Worm (Caenorhabditis elegans) whole organism, late embryonic: ENCODE data around the gene nhr-256.

ENCODE experiments used
- F13H6.1 ChIP-seq: sonication (generic microtip); optimal IDR thresholded peaks from 2 replicates; lab custom pipeline; 2016; ENCODE audit warnings: missing genetic modification characterization, missing compliant biosample characterization
- K09A11.1 ChIP-seq: sonication (generic microtip); optimal IDR thresholded peaks from 2 replicates; lab custom pipeline; 2017; ENCODE audit warnings: antibody characterized with exemption, mild to moderate bottlenecking, missing genetic modification characterization, missing compliant biosample characterization; ENCODE audit not compliant: insufficient read depth
- T23F11.4 ChIP-seq: fragments of 200-800 bp; sonication (Bioruptor generic); optimal IDR thresholded peaks from 2 replicates; lab custom pipeline; 2018; ENCODE audit warnings: mild to moderate bottlenecking, missing genetic modification characterization, missing compliant biosample characterization
- Y22D7AL.16 ChIP-seq: sonication (generic microtip); optimal IDR thresholded peaks from 2 replicates; lab custom pipeline; 2016; ENCODE audit warnings: missing genetic modification characterization, missing compliant biosample characterization
- ahr-1 ChIP-seq: sonication (generic microtip); optimal IDR thresholded peaks from 2 replicates; lab custom pipeline; 2016; ENCODE audit warnings: missing genetic modification characterization, missing compliant biosample characterization
- ama-1 ChIP-seq: fragments of 150-350 bp; optimal IDR thresholded peaks from 2 replicates; lab custom pipeline; 2014
- ceh-18 ChIP-seq: sonication (generic microtip); optimal IDR thresholded peaks from 2 replicates; lab custom pipeline; 2016; ENCODE audit warnings: missing genetic modification characterization, missing compliant biosample characterization
- ceh-19 ChIP-seq: fragments of 200-800 bp; sonication (Bioruptor generic); optimal IDR thresholded peaks from 2 replicates; lab custom pipeline; 2018; ENCODE audit warnings: mild to moderate bottlenecking, missing genetic modification characterization, missing compliant biosample characterization
- ceh-2 ChIP-seq: sonication (generic microtip); optimal IDR thresholded peaks from 2 replicates; lab custom pipeline; 2016; ENCODE audit warnings: missing genotype, missing genetic modification characterization, missing compliant biosample characterization
- ceh-22 ChIP-seq: sonication (generic microtip); optimal IDR thresholded peaks from 2 replicates; lab custom pipeline; 2017; ENCODE audit warnings: missing biosample characterization, missing genetic modification characterization
- ceh-30 ChIP-seq: fragments of 150-350 bp; optimal IDR thresholded peaks from 2 replicates; lab custom pipeline; 2014; ENCODE audit warnings: missing biosample characterization, missing genetic modification characterization
- ceh-31 ChIP-seq: sonication (generic microtip); optimal IDR thresholded peaks from 2 replicates; lab custom pipeline; 2016; ENCODE audit warnings: missing genetic modification characterization, missing compliant biosample characterization
- ceh-45 ChIP-seq: fragments of 200-800 bp; sonication (Bioruptor generic); IDR thresholded peaks from 2 replicates; pipeline ENCODE4 v1.3.6; 2022; ENCODE audit warnings: missing genetic modification reagents, missing genetic modification characterization, missing compliant biosample characterization
- ceh-48 ChIP-seq: sonication (generic microtip); optimal IDR thresholded peaks from 2 replicates; lab custom pipeline; 2016; ENCODE audit warnings: missing genetic modification characterization, inconsistent platforms, missing compliant biosample characterization
- ceh-6 ChIP-seq: fragments of 200-800 bp; sonication (Bioruptor generic); optimal IDR thresholded peaks from 2 replicates; lab custom pipeline; 2018; ENCODE audit warnings: mild to moderate bottlenecking, missing genetic modification characterization, missing compliant biosample characterization
- che-1 ChIP-seq: sonication (generic microtip); optimal IDR thresholded peaks from 2 replicates; lab custom pipeline; 2016; ENCODE audit warnings: mild to moderate bottlenecking, missing genetic modification characterization, missing compliant biosample characterization
- dmd-4 ChIP-seq: sonication (generic microtip); optimal IDR thresholded peaks from 2 replicates; lab custom pipeline; 2016; ENCODE audit warnings: borderline replicate concordance, missing genetic modification characterization, missing compliant biosample characterization
- dve-1 ChIP-seq: sonication (generic microtip); optimal IDR thresholded peaks from 2 replicates; lab custom pipeline; 2017; ENCODE audit warnings: antibody characterized with exemption, mild to moderate bottlenecking, missing genetic modification characterization, missing compliant biosample characterization
- ets-4 ChIP-seq: sonication (generic microtip); optimal IDR thresholded peaks from 2 replicates; lab custom pipeline; 2016; ENCODE audit warnings: missing genetic modification characterization, missing compliant biosample characterization
- fkh-6 ChIP-seq: sonication (generic microtip); optimal IDR thresholded peaks from 2 replicates; lab custom pipeline; 2016; ENCODE audit warnings: missing genetic modification characterization, missing compliant biosample characterization
- hlh-13 ChIP-seq: fragments of 200-800 bp; sonication (Bioruptor generic); optimal IDR thresholded peaks from 2 replicates; lab custom pipeline; 2018; ENCODE audit warnings: mild to moderate bottlenecking, missing genetic modification characterization, missing compliant biosample characterization
- hlh-6 ChIP-seq: sonication (generic microtip); optimal IDR thresholded peaks from 2 replicates; lab custom pipeline; 2016; ENCODE audit warnings: missing genotype, missing genetic modification characterization, missing compliant biosample characterization
- hlh-8 ChIP-seq: sonication (generic microtip); optimal IDR thresholded peaks from 2 replicates; lab custom pipeline; 2016; ENCODE audit warnings: missing genotype, missing genetic modification characterization, missing compliant biosample characterization
- lim-6 ChIP-seq: sonication (generic microtip); optimal IDR thresholded peaks from 2 replicates; lab custom pipeline; 2016; ENCODE audit warnings: missing genetic modification characterization, missing compliant biosample characterization
- madf-2 ChIP-seq: sonication (generic microtip); optimal IDR thresholded peaks from 2 replicates; lab custom pipeline; 2017; ENCODE audit warnings: missing genetic modification characterization, missing compliant biosample characterization
- nhr-11 ChIP-seq: fragments of 150-350 bp; optimal IDR thresholded peaks from 2 replicates; lab custom pipeline; 2014; ENCODE audit warnings: missing biosample characterization, missing genetic modification characterization
- nhr-232 ChIP-seq: sonication (generic microtip); optimal IDR thresholded peaks from 2 replicates; lab custom pipeline; 2016; ENCODE audit warnings: missing genetic modification characterization, missing compliant biosample characterization
- odd-2 ChIP-seq: sonication (generic microtip); optimal IDR thresholded peaks from 2 replicates; lab custom pipeline; 2017; ENCODE audit warnings: antibody characterized with exemption, mild to moderate bottlenecking, missing genetic modification characterization, missing compliant biosample characterization
- pag-3 ChIP-seq: sonication (generic microtip); optimal IDR thresholded peaks from 2 replicates; lab custom pipeline; 2016; ENCODE audit warnings: missing compliant biosample characterization, missing genetic modification characterization, borderline replicate concordance
- pat-9 ChIP-seq: fragments of 200-800 bp; sonication (Bioruptor generic); optimal IDR thresholded peaks from 2 replicates; lab custom pipeline; 2018; ENCODE audit warnings: mild to moderate bottlenecking, missing genetic modification characterization, moderate library complexity, missing compliant biosample characterization
- pha-2 ChIP-seq: sonication (generic microtip); optimal IDR thresholded peaks from 2 replicates; lab custom pipeline; 2017; ENCODE audit warnings: mild to moderate bottlenecking, missing genetic modification characterization, missing compliant biosample characterization
- ref-2 ChIP-seq: sonication (generic microtip); optimal IDR thresholded peaks from 2 replicates; lab custom pipeline; 2016; ENCODE audit warnings: missing genetic modification characterization, missing compliant biosample characterization
- sox-2 ChIP-seq: fragments of 200-800 bp; sonication (Bioruptor generic); IDR thresholded peaks from 2 replicates; pipeline ENCODE4 v1.3.6; 2022; ENCODE audit warnings: missing genetic modification reagents, missing genetic modification characterization, missing compliant biosample characterization
- sox-4 ChIP-seq: sonication (generic microtip); optimal IDR thresholded peaks from 2 replicates; lab custom pipeline; 2017; ENCODE audit warnings: mild to moderate bottlenecking, missing genetic modification characterization, inconsistent platforms, missing compliant biosample characterization
- syd-9 ChIP-seq: sonication (generic microtip); optimal IDR thresholded peaks from 2 replicates; lab custom pipeline; 2016; ENCODE audit warnings: mild to moderate bottlenecking, missing genetic modification characterization, moderate library complexity, missing compliant biosample characterization
- tbx-2 ChIP-seq: sonication (generic microtip); optimal IDR thresholded peaks from 2 replicates; lab custom pipeline; 2016; ENCODE audit warnings: missing genetic modification characterization, missing compliant biosample characterization
- zip-5 ChIP-seq: sonication (generic microtip); optimal IDR thresholded peaks from 2 replicates; lab custom pipeline; 2016; ENCODE audit warnings: missing genetic modification characterization, missing compliant biosample characterization
- ztf-16 ChIP-seq: sonication (generic microtip); optimal IDR thresholded peaks from 2 replicates; lab custom pipeline; 2017; ENCODE audit warnings: missing genetic modification characterization, missing compliant biosample characterization

The nhr-256 gene

DNA sequence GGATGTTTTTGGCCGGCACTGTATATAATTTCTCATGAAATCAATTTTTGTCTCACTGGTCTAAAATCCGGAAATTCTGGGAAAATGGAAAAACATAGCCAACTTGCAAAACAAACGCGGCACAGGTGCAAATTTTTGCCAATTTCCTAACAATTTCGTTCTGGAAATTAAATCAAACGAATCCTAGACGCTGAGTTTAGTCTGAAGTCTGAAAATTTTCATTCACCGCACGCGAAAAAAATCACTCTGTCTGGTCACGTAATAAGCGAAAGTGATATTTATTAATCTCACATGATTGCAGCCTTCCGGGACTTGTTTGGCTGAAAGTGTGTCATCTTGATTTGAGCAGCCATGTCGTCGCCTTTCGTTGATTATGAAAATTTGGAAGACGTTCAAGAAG, 26.7 kb upstream of the nhr-256 start, which contains the start of gene srw-103:
srw-103 (plus strand) TSS at position 301 of the 400 bp plus-strand sequence.
- no peak for TF ChIP-seq hlh-13 (GFP tag; lab: Kevin White, UChicago)
- no peak for TF ChIP-seq hlh-6 (tag; lab: Kevin White, UChicago)
- TF ChIP-seq ama-1, result no peak
- no peak for TF ChIP-seq ahr-1
- no peak for TF ChIP-seq pha-2 (tag; lab: Kevin White, UChicago)
- no peak for TF ChIP-seq sox-2 (GFP tag; lab: Robert Waterston, UW)
- TF ChIP-seq sox-4 (tag; lab: Kevin White, UChicago), result no peak
- no peak for TF ChIP-seq pag-3 (tag; lab: Kevin White, UChicago)
- no peak for TF ChIP-seq ref-2
- no peak for TF ChIP-seq ets-4
- no peak for TF ChIP-seq ceh-2 (tag; lab: Kevin White, UChicago)
- TF ChIP-seq madf-2 (tag; lab: Kevin White, UChicago), result no peak

DNA sequence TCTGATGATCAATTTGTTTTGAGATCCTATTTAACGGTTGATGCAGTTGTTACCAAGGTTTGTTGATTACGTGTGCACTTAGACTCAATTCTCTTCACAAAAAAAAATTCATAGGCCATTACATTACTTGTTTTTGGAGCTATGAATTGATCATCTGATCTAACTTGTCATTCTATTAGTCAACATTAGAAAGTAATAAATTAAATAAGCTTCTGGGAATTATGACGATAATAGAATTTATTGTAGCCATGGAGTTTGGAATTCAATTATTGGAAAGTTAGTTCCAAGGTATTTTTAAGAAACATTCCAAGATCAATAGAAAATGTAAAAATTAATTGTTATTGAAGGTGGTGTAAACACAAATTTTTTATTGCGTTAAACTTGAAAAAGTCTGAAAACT, 25.3 kb upstream of the nhr-256 start:
- TF ChIP-seq nhr-11 (tag; lab: Kevin White, UChicago), result no peak
- TF ChIP-seq ceh-45 (GFP tag; lab: Robert Waterston, UW), result no peak
- TF ChIP-seq fkh-6 (tag; lab: Kevin White, UChicago), result no peak
- no peak for TF ChIP-seq ceh-22 (tag; lab: Kevin White, UChicago)
- TF ChIP-seq ceh-31 (tag; lab: Kevin White, UChicago), result no peak
- no peak for TF ChIP-seq odd-2 (tag; lab: Kevin White, UChicago)
- no peak for TF ChIP-seq sox-4 (tag; lab: Kevin White, UChicago)
- no peak for TF ChIP-seq T23F11.4 (GFP tag; lab: Kevin White, UChicago)
- no peak for TF ChIP-seq Y22D7AL.16 (tag; lab: Kevin White, UChicago)

ce11 chrV:1719927-1720326, 23.6 kb upstream of the nhr-256 start, which contains the start of gene srw-102:
Gene srw-102, plus strand, starts transcription at chrV:1720227.
- TF ChIP-seq pat-9 (tag; lab: Kevin White, UChicago) (no peak), syd-9 (no peak), zip-5 (tag; lab: Kevin White, UChicago) (no peak), tbx-2 (tag; lab: Kevin White, UChicago) (no peak), hlh-8 (tag; lab: Kevin White, UChicago) (no peak), ceh-2 (tag; lab: Kevin White, UChicago) (no peak), ceh-30 (no peak), sox-4 (tag; lab: Kevin White, UChicago) (no peak), ceh-48 (tag; lab: Kevin White, UChicago) (no peak), madf-2 (tag; lab: Kevin White, UChicago) (no peak), ceh-19 (GFP tag; lab: Kevin White, UChicago) (no peak), ama-1 (no peak), ceh-6 (no peak), F13H6.1 (tag; lab: Kevin White, UChicago) (no peak), ztf-16 (tag; lab: Kevin White, UChicago) (no peak), fkh-6 (tag; lab: Kevin White, UChicago) (no peak), ceh-45 (GFP tag; lab: Robert Waterston, UW) (no peak)

DNA sequence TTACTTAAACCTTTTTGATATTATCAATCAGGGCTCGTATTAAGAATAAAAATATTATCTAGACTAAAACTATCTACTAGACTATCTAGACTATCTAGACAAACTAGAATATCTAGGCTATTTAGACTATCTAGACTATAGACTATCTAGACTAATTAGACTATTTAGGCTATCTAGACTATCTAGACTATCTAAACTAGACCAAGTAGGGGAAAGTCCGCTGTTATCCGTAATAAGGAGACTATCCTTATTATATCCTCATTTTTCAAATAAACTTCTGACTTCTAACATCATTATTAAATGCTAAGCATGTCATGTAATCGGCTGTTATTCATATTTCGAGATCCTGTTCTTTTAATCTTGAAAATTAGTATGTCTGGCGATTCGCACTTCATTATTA, 21.6 kb upstream of the nhr-256 start, which contains the start of gene srw-101:
srw-101 (plus strand) TSS at position 301 of the 400 bp plus-strand sequence.
- no peak for TF ChIP-seq nhr-232 (tag; lab: Kevin White, UChicago)
- no peak for TF ChIP-seq ceh-18
- TF ChIP-seq T23F11.4 (GFP tag; lab: Kevin White, UChicago), result no peak
- TF ChIP-seq nhr-11 (tag; lab: Kevin White, UChicago), result no peak
- TF ChIP-seq lim-6 (tag; lab: Kevin White, UChicago), result no peak
- TF ChIP-seq ref-2, result no peak
- no peak for TF ChIP-seq hlh-6 (tag; lab: Kevin White, UChicago)
- TF ChIP-seq F13H6.1 (tag; lab: Kevin White, UChicago), result no peak
- TF ChIP-seq sox-2 (GFP tag; lab: Robert Waterston, UW), result no peak
- no peak for TF ChIP-seq K09A11.1 (tag; lab: Kevin White, UChicago)
- TF ChIP-seq dve-1 (tag; lab: Kevin White, UChicago), result no peak
- TF ChIP-seq tbx-2 (tag; lab: Kevin White, UChicago), result no peak
- no peak for TF ChIP-seq dmd-4 (tag; lab: Kevin White, UChicago)
- TF ChIP-seq ama-1, result no peak
- no peak for TF ChIP-seq che-1 (tag; lab: Kevin White, UChicago)
- TF ChIP-seq ceh-31 (tag; lab: Kevin White, UChicago), result no peak
- no peak for TF ChIP-seq ceh-2 (tag; lab: Kevin White, UChicago)
- TF ChIP-seq ceh-6, result no peak
